Worm (Caenorhabditis elegans): ENCODE results near the gene srz-15.

DNA sequence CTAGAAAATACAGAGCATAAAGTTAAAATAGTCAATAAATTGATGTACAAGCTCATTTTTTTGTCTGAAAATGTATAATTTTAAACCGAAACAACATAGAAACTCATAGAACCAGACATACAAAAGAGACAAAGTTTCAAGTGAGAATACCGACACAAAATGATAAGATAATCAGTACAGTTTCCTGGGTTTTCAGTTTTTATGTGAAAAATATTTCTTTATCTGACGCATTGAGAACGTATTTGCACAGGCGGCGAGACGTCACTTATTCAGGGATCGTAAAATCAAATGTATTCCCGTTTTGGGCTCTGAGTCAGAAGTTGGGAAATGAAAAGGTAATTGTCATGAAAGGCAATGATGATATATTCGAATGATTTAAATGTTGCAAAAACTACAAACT, 25.1 kb upstream of the srz-15 start, which contains the start of gene K08D8.6:
- TF ChIP-seq lin-13 (GFP tag; optimal IDR thresholded peaks at IDR 0.05) (no peak), aly-2 (tag; optimal IDR thresholded peaks at IDR 0.05) (no peak), zag-1 (tag; optimal IDR thresholded peaks at IDR 0.05) (no peak), nhr-84 (tag; optimal IDR thresholded peaks at IDR 0.05) (no peak), ces-1 (GFP tag; optimal IDR thresholded peaks at IDR 0.05) (no peak), unc-130 (tag; optimal IDR thresholded peaks at IDR 0.05) (no peak), nhr-11 (tag; optimal IDR thresholded peaks at IDR 0.05) (no peak), ama-1 (optimal IDR thresholded peaks at IDR 0.05) (no peak), pag-3 (tag; optimal IDR thresholded peaks at IDR 0.05; ENCODE audit: borderline replicate concordance, insufficient read depth) (no peak), mep-1 (tag; optimal IDR thresholded peaks at IDR 0.05) (no peak), jun-1 (tag; optimal IDR thresholded peaks at IDR 0.05) (peak; percentile 7), egl-27 (tag; optimal IDR thresholded peaks at IDR 0.05) (no peak), tbx-2 (tag; optimal IDR thresholded peaks at IDR 0.05) (no peak), hlh-17 (GFP tag; optimal IDR thresholded peaks at IDR 0.05; ENCODE audit: borderline replicate concordance) (no peak)

All from whole organism, L1 larva.